Fruit fly (Drosophila melanogaster): Measurements from ENCODE around the gene tgy.

The tgy gene

dm6 chrX:19172955-19173354 is 45.8 kb upstream of the tgy start (continued):
- TF ChIP-seq HLH4C (GFP tag; IDR thresholded peaks at IDR 0.05; ENCODE audit: partially characterized antibody) (no peak), CG7372 (GFP tag; IDR thresholded peaks at IDR 0.05) (no peak), vvl (GFP tag; IDR thresholded peaks at IDR 0.05) (no peak), TFAM (GFP tag; optimal IDR thresholded peaks at IDR 0.05) (no peak), Oli (tag; optimal IDR thresholded peaks at IDR 0.05) (no peak), pan (optimal IDR thresholded peaks at IDR 0.05) (no peak), pan (GFP tag; optimal IDR thresholded peaks at IDR 0.05 in 1 of 2, IDR thresholded peaks at IDR 0.05 in 1 of 2) (no peak), Mad (GFP tag; optimal IDR thresholded peaks at IDR 0.05) (no peak), ara (GFP tag; IDR thresholded peaks at IDR 0.05) (no peak), BEAF-32 (GFP tag; optimal IDR thresholded peaks at IDR 0.05) (no peak), ci (GFP tag; IDR thresholded peaks at IDR 0.05) (0 out of 3 replicates have a peak, but pooled peaks have one; percentile 14), wek (GFP tag; optimal IDR thresholded peaks at IDR 0.05) (no peak), onecut (GFP tag; IDR thresholded peaks at IDR 0.05) (no peak), trem (tag; optimal IDR thresholded peaks at IDR 0.05) (no peak), CG1603 (tag; optimal IDR thresholded peaks at IDR 0.05) (peak; percentile 39), phol (tag; optimal IDR thresholded peaks at IDR 0.05) (no peak), eve (GFP tag; optimal IDR thresholded peaks at IDR 0.05) (no peak), dimm (GFP tag; IDR thresholded peaks at IDR 0.05) (no peak), Antp (GFP tag; optimal IDR thresholded peaks at IDR 0.05) (peak; percentile 19), nerfin-1 (tag; optimal IDR thresholded peaks at IDR 0.05) (no peak), Dip3 (GFP tag; optimal IDR thresholded peaks at IDR 0.05) (no peak), Bteb2 (GFP tag; optimal IDR thresholded peaks at IDR 0.05) (no peak), H15 (GFP tag; IDR thresholded peaks at IDR 0.05) (no peak), CG12155 (GFP tag; optimal IDR thresholded peaks at IDR 0.05) (no peak), Nf-YC (tag; optimal IDR thresholded peaks at IDR 0.05) (no peak), CG16815 (GFP tag; optimal IDR thresholded peaks at IDR 0.05) (no peak), CG10209 (GFP tag; optimal IDR thresholded peaks at IDR 0.05) (no peak), H2.0 (GFP tag; IDR thresholded peaks at IDR 0.05) (no peak), pfk (GFP tag; optimal IDR thresholded peaks at IDR 0.05) (no peak), CG9437 (GFP tag; optimal IDR thresholded peaks at IDR 0.05) (no peak), Blimp-1 (GFP tag; optimal IDR thresholded peaks at IDR 0.05) (peak; percentile 5), CG7745 (tag; optimal IDR thresholded peaks at IDR 0.05) (no peak), Drgx (GFP tag; IDR thresholded peaks at IDR 0.05) (peak; percentile 61), HmgZ (tag; optimal IDR thresholded peaks at IDR 0.05) (no peak), Spps (tag; optimal IDR thresholded peaks at IDR 0.05) (no peak), wdn (GFP tag; IDR thresholded peaks at IDR 0.05) (no peak), Dp (GFP tag; optimal IDR thresholded peaks at IDR 0.05) (no peak), CG16779 (GFP tag; IDR thresholded peaks at IDR 0.05) (no peak), Stat92E (GFP tag; optimal IDR thresholded peaks at IDR 0.05) (no peak), Ptx1 (GFP tag; IDR thresholded peaks at IDR 0.05) (peak; percentile 39; the same call in 1 of the 2 replicates), ftz-f1 (GFP tag; optimal IDR thresholded peaks at IDR 0.05) (no peak), CG33213 (GFP tag; optimal IDR thresholded peaks at IDR 0.05) (no peak), CG8089 (GFP tag; optimal IDR thresholded peaks at IDR 0.05) (no peak), bsh (GFP tag; optimal IDR thresholded peaks at IDR 0.05) (peak; percentile 10 to 16), mirr (GFP tag; optimal IDR thresholded peaks at IDR 0.05) (no peak), CG13424 (tag; optimal IDR thresholded peaks at IDR 0.05) (no peak), trh (GFP tag; optimal IDR thresholded peaks at IDR 0.05) (no peak), HLHmδ (GFP tag; optimal IDR thresholded peaks at IDR 0.05) (no peak), bowl (GFP tag; IDR thresholded peaks at IDR 0.05) (no peak), stwl (tag; optimal IDR thresholded peaks at IDR 0.05) (no peak), Pdp1 (GFP tag; optimal IDR thresholded peaks at IDR 0.05) (no peak), CG5953 (GFP tag; IDR thresholded peaks at IDR 0.05) (no peak)
